Worm (Caenorhabditis elegans) whole organism, L1 larva: ENCODE data around the gene F21C10.4.

Source experiments
- C16A3.4 ChIP-seq: fragments of 150-350 bp; optimal IDR thresholded peaks from 2 replicates; lab custom pipeline; 2014; ENCODE audit warnings: missing biosample characterization, missing genetic modification characterization
- aha-1 ChIP-seq: fragments of 150-350 bp; optimal IDR thresholded peaks from 2 replicates; lab custom pipeline; 2014; ENCODE audit warnings: missing biosample characterization, missing genetic modification characterization
- alr-1 ChIP-seq: fragments of 200-800 bp; sonication (Bioruptor generic); optimal IDR thresholded peaks from 2 replicates; lab custom pipeline; 2018; ENCODE audit warnings: borderline replicate concordance, mild to moderate bottlenecking, missing genetic modification characterization, missing compliant biosample characterization
- ama-1 ChIP-seq: fragments of 150-350 bp; optimal IDR thresholded peaks from 2 replicates; lab custom pipeline; 2014
- ceh-8 ChIP-seq: fragments of 200-800 bp; sonication (Bioruptor generic); optimal IDR thresholded peaks from 2 replicates; lab custom pipeline; 2018; ENCODE audit warnings: mild to moderate bottlenecking, missing genetic modification characterization, moderate library complexity, missing compliant biosample characterization
- ceh-82 ChIP-seq, 3 experiments: fragments of 150-350 bp in 1 of 3; sonication (generic microtip) in 2 of 3; optimal IDR thresholded peaks; 2 replicates each; lab custom pipeline; 2014 to 2017; ENCODE audit warnings: missing biosample characterization in 3 of 3, missing genetic modification characterization in 3 of 3
- ceh-88 ChIP-seq: fragments of 200-800 bp; sonication (Bioruptor generic); IDR thresholded peaks from 2 replicates; pipeline ENCODE4 v1.3.6; 2022; ENCODE audit warnings: missing genetic modification characterization, missing compliant biosample characterization
- ces-1 ChIP-seq: fragments of 150-350 bp; optimal IDR thresholded peaks from 2 replicates; lab custom pipeline; 2014; ENCODE audit warnings: missing biosample characterization, missing genetic modification reagents, missing genetic modification characterization
- efl-1 ChIP-seq, 4 experiments: fragments of 150-350 bp; optimal IDR thresholded peaks in 3 of 4; peaks in 1 of 4; 1 replicate in 1 of 4; 2 replicates in 3 of 4; lab custom pipeline; 2014; ENCODE audit warnings: missing biosample characterization in 2 of 4, missing genetic modification characterization in 2 of 4, missing genetic modification reagents in 2 of 4
- efl-3 ChIP-seq: fragments of 200-800 bp; sonication (Bioruptor generic); optimal IDR thresholded peaks from 2 replicates; lab custom pipeline; 2018; ENCODE audit warnings: mild to moderate bottlenecking, missing genetic modification characterization, missing compliant biosample characterization
- elt-2 ChIP-seq: sonication (generic microtip); optimal IDR thresholded peaks from 2 replicates; lab custom pipeline; 2016; ENCODE audit warnings: missing genetic modification characterization, mild to moderate bottlenecking, inconsistent platforms, missing compliant biosample characterization, missing genetic modification reagents
- elt-3 ChIP-seq, 6 experiments: fragments of 150-350 bp in 1 of 6; sonication (generic microtip); optimal IDR thresholded peaks; 2 replicates each; lab custom pipeline; 2017 to 2018; ENCODE audit warnings: missing biosample characterization in 6 of 6, missing genetic modification characterization in 6 of 6, inconsistent platforms in 1 of 6
- ets-5 ChIP-seq: fragments of 200-800 bp; sonication (Bioruptor generic); IDR thresholded peaks from 2 replicates; pipeline ENCODE4 v1.3.6; 2022; ENCODE audit warnings: missing genetic modification characterization, missing compliant biosample characterization
- fkh-8 ChIP-seq: sonication (generic microtip); optimal IDR thresholded peaks from 2 replicates; lab custom pipeline; 2016; ENCODE audit warnings: mild to moderate bottlenecking, missing genetic modification characterization, missing compliant biosample characterization
- fos-1 ChIP-seq: fragments of 150-350 bp; optimal IDR thresholded peaks from 2 replicates; lab custom pipeline; 2014; ENCODE audit warnings: missing biosample characterization, missing genetic modification characterization
- grh-1 ChIP-seq: fragments of 200-800 bp; sonication (Bioruptor generic); IDR thresholded peaks from 2 replicates; pipeline ENCODE4 v1.3.6; 2022; ENCODE audit warnings: missing genetic modification reagents, missing genetic modification characterization, missing compliant biosample characterization
- hlh-4 ChIP-seq: sonication (generic microtip); optimal IDR thresholded peaks from 2 replicates; lab custom pipeline; 2016; ENCODE audit warnings: mild to moderate bottlenecking, missing genetic modification characterization, missing compliant biosample characterization
- hpl-2 ChIP-seq: fragments of 150-350 bp; optimal IDR thresholded peaks from 2 replicates; lab custom pipeline; 2014; ENCODE audit warnings: missing biosample characterization, missing genetic modification reagents, missing genetic modification characterization
- irx-1 ChIP-seq: sonication (generic microtip); optimal IDR thresholded peaks from 2 replicates; lab custom pipeline; 2016; ENCODE audit warnings: missing genetic modification characterization, missing compliant biosample characterization
- jun-1 ChIP-seq: fragments of 150-350 bp; optimal IDR thresholded peaks from 2 replicates; lab custom pipeline; 2014; ENCODE audit warnings: missing biosample characterization, missing genetic modification reagents, missing genetic modification characterization
- lin-14 ChIP-seq: fragments of 200-800 bp; sonication (Bioruptor generic); optimal IDR thresholded peaks from 2 replicates; lab custom pipeline; 2018; ENCODE audit warnings: mild to moderate bottlenecking, missing genetic modification characterization, moderate library complexity, missing compliant biosample characterization
- lin-15B ChIP-seq: fragments of 150-350 bp; sonication (generic microtip); optimal IDR thresholded peaks from 3 replicates; lab custom pipeline; 2014; ENCODE audit warnings: missing biosample characterization, missing genetic modification characterization
- lin-35 ChIP-seq, 2 experiments: fragments of 150-350 bp; optimal IDR thresholded peaks; 2 replicates each; lab custom pipeline; 2014; ENCODE audit warnings: missing biosample characterization in 2 of 2, missing genetic modification characterization in 2 of 2, missing genetic modification reagents in 2 of 2
- lin-39 ChIP-seq: fragments of 150-350 bp; optimal IDR thresholded peaks from 2 replicates; lab custom pipeline; 2014; ENCODE audit warnings: missing biosample characterization, missing genetic modification reagents, missing genetic modification characterization
- lir-3 ChIP-seq: sonication (generic microtip); optimal IDR thresholded peaks from 2 replicates; lab custom pipeline; 2016; ENCODE audit warnings: mild to moderate bottlenecking, missing genetic modification characterization, moderate library complexity, missing compliant biosample characterization; ENCODE audit not compliant: poor library complexity
- mab-9 ChIP-seq: fragments of 200-800 bp; sonication (Bioruptor generic); IDR thresholded peaks from 2 replicates; pipeline ENCODE4 v1.3.6; 2022; ENCODE audit warnings: missing genetic modification reagents, missing genetic modification characterization, missing compliant biosample characterization
- mdl-1 ChIP-seq, 2 experiments: fragments of 150-350 bp; optimal IDR thresholded peaks; 2 replicates each; lab custom pipeline; 2014 to 2017; ENCODE audit warnings: missing biosample characterization in 2 of 2, missing genetic modification characterization in 2 of 2, inconsistent platforms in 1 of 2
- nhr-19 ChIP-seq: fragments of 200-800 bp; sonication (Bioruptor generic); conservative IDR thresholded peaks from 2 replicates; pipeline ENCODE4 v1.3.6; 2022; ENCODE audit warnings: missing genetic modification characterization, missing compliant biosample characterization
- nhr-20 ChIP-seq: sonication (generic microtip); optimal IDR thresholded peaks from 2 replicates; lab custom pipeline; 2016; ENCODE audit warnings: mild to moderate bottlenecking, missing genetic modification characterization, missing compliant biosample characterization
- nhr-28 ChIP-seq: fragments of 150-350 bp; optimal IDR thresholded peaks from 2 replicates; lab custom pipeline; 2014; ENCODE audit warnings: missing biosample characterization, missing genetic modification characterization
- nhr-71 ChIP-seq: sonication (generic microtip); optimal IDR thresholded peaks from 2 replicates; lab custom pipeline; 2016; ENCODE audit warnings: mild to moderate bottlenecking, missing genetic modification characterization, moderate library complexity, missing compliant biosample characterization
- nhr-76 ChIP-seq: sonication (generic microtip); optimal IDR thresholded peaks from 2 replicates; lab custom pipeline; 2017; ENCODE audit warnings: missing biosample characterization, missing genetic modification characterization
- nhr-77 ChIP-seq: fragments of 150-350 bp; optimal IDR thresholded peaks from 2 replicates; lab custom pipeline; 2014; ENCODE audit warnings: missing biosample characterization, missing genetic modification characterization
- nhr-84 ChIP-seq: sonication (generic microtip); optimal IDR thresholded peaks from 2 replicates; lab custom pipeline; 2017; ENCODE audit warnings: missing biosample characterization, missing genetic modification characterization
- nhr-85 ChIP-seq: sonication (generic microtip); peaks from one replicate; lab custom pipeline; 2016; ENCODE audit warnings: missing genetic modification characterization, inconsistent platforms, missing compliant biosample characterization
- pax-3 ChIP-seq: fragments of 200-800 bp; sonication (Bioruptor generic); optimal IDR thresholded peaks from 2 replicates; lab custom pipeline; 2018; ENCODE audit warnings: mild to moderate bottlenecking, missing genetic modification characterization, moderate library complexity, missing compliant biosample characterization
- pqm-1 ChIP-seq: sonication (generic microtip); optimal IDR thresholded peaks from 3 replicates; lab custom pipeline; 2017; ENCODE audit warnings: missing biosample characterization, missing genetic modification characterization
- skn-1 ChIP-seq: fragments of 150-350 bp; optimal IDR thresholded peaks from 2 replicates; lab custom pipeline; 2014; ENCODE audit warnings: missing biosample characterization, missing genetic modification characterization
- sup-37 ChIP-seq: fragments of 200-800 bp; sonication (Bioruptor generic); optimal IDR thresholded peaks from 2 replicates; lab custom pipeline; 2018; ENCODE audit warnings: mild to moderate bottlenecking, missing genetic modification characterization, missing compliant biosample characterization
- tbx-2 ChIP-seq: sonication (generic microtip); optimal IDR thresholded peaks from 2 replicates; lab custom pipeline; 2016; ENCODE audit warnings: missing genetic modification characterization, missing compliant biosample characterization
- unc-62 ChIP-seq: fragments of 150-350 bp; optimal IDR thresholded peaks from 2 replicates; lab custom pipeline; 2014; ENCODE audit warnings: missing biosample characterization, missing genetic modification reagents, missing genetic modification characterization
- unc-98 ChIP-seq: fragments of 200-800 bp; sonication (Bioruptor generic); IDR thresholded peaks from 2 replicates; pipeline ENCODE4 v1.3.6; 2022; ENCODE audit warnings: missing genetic modification characterization, missing compliant biosample characterization
- vab-15 ChIP-seq: sonication (generic microtip); optimal IDR thresholded peaks from 2 replicates; lab custom pipeline; 2017; ENCODE audit warnings: missing genotype, mild to moderate bottlenecking, missing genetic modification characterization, missing compliant biosample characterization
- ztf-11 ChIP-seq, 2 experiments: sonication (generic microtip); optimal IDR thresholded peaks; 2 replicates each; lab custom pipeline; 2016 to 2017; ENCODE audit warnings: missing genetic modification characterization in 2 of 2, missing biosample characterization in 1 of 2, missing compliant biosample characterization in 1 of 2
- ztf-4 ChIP-seq: fragments of 150-350 bp; optimal IDR thresholded peaks from 2 replicates; lab custom pipeline; 2014; ENCODE audit warnings: missing biosample characterization, missing genetic modification characterization

F21C10.4 gene

DNA sequence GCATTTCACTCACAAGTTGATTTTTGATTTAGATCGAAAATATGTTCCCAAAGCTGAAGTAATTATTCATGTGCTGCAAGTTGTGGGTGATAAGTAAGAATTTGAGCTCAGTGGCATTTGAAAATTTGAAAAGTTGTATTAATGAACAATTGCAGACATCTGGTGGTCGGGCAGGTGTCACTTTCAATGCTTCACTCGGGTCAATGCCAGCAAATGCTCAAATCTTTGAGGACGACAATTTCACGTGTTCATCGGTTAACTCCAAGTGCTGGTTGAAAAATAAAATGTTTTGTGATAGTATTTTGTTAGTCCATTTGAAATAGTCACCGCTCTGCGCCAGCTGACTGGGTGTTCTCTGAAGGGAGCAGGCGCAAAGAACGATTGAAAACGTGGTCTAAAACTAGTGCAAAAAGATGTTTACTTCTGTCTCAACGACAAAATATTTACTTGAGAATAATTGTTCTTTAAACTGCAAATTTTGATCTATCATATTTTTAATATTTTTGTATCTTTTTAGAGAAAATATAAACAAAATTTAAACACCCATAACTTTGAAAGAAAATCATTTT, 32.3 kb upstream of the F21C10.4 start (continued):
- no peak for TF ChIP-seq lin-15B (tag; lab: Kevin White, UChicago)
- peak; percentile 77 for TF ChIP-seq tbx-2
- peak; percentile 89 for TF ChIP-seq lin-14
- TF ChIP-seq elt-3 (tag; optimal IDR thresholded peaks at IDR 0.05; lab: Kevin White, UChicago) = peak in 2 of 6 experiments; percentile 40 to 44
- TF ChIP-seq vab-15 (tag; lab: Kevin White, UChicago) = no peak
- TF ChIP-seq fos-1 (tag; lab: Kevin White, UChicago) = no peak
- no peak for TF ChIP-seq nhr-84
- peak; percentile 75 for TF ChIP-seq irx-1 (tag; lab: Kevin White, UChicago)
- TF ChIP-seq lir-3 (tag; lab: Kevin White, UChicago) = peak; percentile 59
- peak; percentile 93 for TF ChIP-seq nhr-71 (tag; lab: Kevin White, UChicago)
- peak; percentile 56 for TF ChIP-seq fkh-8 (tag; lab: Kevin White, UChicago)
- TF ChIP-seq ceh-8 (GFP tag; lab: Kevin White, UChicago) = no peak
- TF ChIP-seq efl-3 (GFP tag; lab: Kevin White, UChicago) = no peak
- TF ChIP-seq nhr-77 = no peak
- peak; percentile 33 for TF ChIP-seq sup-37 (GFP tag; lab: Kevin White, UChicago)
- peak; percentile 56 for TF ChIP-seq skn-1
- TF ChIP-seq mab-9 (GFP tag; lab: Robert Waterston, UW) = no peak
- TF ChIP-seq grh-1 (GFP tag; lab: Robert Waterston, UW) = peak; percentile 52
- peak; percentile 18 for TF ChIP-seq jun-1 (tag; lab: Kevin White, UChicago)

DNA sequence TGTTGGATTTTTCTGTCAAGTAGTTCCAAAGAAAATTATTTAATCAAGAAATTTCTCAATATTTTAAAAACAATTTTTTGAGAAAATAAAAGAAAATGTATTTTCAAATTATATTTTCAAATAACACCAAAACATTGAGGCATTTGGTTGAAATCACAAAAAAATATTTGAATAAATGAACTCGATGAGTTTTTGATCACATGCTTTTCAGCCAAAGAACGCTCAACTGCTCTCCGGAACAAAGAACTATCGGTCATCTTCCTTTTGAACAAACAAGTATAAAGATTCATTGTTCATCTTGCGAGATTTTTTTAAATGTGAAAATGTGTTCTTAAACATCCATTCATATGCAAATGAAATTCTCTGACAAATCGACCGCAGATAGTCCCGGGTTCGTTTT, 31.4 kb upstream of the F21C10.4 start:
- TF ChIP-seq lin-35 (GFP tag; optimal IDR thresholded peaks at IDR 0.05; lab: Kevin White, UChicago) (peak in 1 of 2 experiments; percentile 14), elt-2 (tag; lab: Kevin White, UChicago) (no peak), skn-1 (peak; percentile 20), nhr-19 (GFP tag; lab: Robert Waterston, UW) (peak; percentile 80)

DNA sequence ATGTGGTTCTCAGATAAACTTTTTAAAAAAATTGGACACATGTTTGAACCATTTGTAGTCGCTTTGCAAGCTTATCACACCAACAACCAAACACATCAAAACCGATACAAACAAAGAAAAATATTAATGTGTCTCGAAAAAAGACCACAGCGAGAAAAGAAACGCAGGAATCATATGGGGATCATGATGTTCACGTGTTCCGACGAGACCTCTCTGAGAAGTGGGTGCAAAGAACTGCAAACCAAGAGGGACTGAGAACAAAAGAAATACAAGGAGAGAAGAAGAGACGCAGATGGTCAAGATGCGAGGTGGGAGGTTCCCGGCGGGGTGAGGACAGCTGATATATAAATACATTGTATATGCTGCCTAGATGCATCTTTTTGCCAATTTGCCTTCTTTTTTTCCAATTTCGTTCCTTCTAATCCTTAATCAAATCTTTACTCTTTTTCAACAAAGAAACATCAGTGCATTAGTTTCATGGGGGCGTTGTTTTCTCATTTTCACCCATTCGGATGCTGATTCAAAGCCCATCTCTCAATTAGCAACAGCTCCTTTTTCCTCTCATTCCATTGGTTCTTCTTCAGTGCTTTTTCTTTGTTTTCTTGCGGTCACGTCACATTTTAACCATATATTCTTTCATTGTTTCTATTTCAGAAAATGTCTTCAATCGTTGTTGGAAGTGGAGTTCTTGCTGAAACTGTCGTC, 30.7 kb upstream of the F21C10.4 start, which contains the start of gene F21C10.10:
F21C10.10 (plus strand) TSS at position 655 of the 705 bp plus-strand sequence.
- TF ChIP-seq ets-5 (GFP tag; lab: Robert Waterston, UW) = no peak
- TF ChIP-seq ces-1 (GFP tag; lab: Kevin White, UChicago) = no peak
- peak; percentile 69 for TF ChIP-seq irx-1 (tag; lab: Kevin White, UChicago)
- peak; percentile 46 to 51 for TF ChIP-seq efl-1 (optimal IDR thresholded peaks at IDR 0.05; lab: Kevin White, UChicago)
- TF ChIP-seq efl-1 (GFP tag; optimal IDR thresholded peaks at IDR 0.05 in 1 of 2; lab: Kevin White, UChicago) = peak; percentile 28 to 95
- TF ChIP-seq pqm-1 (tag; lab: Kevin White, UChicago) = no peak
- peak; percentile 99 for TF ChIP-seq nhr-85 (tag; lab: Kevin White, UChicago)
- no peak for TF ChIP-seq nhr-84
- no peak for TF ChIP-seq alr-1 (tag; lab: Kevin White, UChicago)
- no peak for TF ChIP-seq nhr-76 (tag; lab: Kevin White, UChicago)
- TF ChIP-seq skn-1 = peak; percentile 77
- peak in 2 of 3 experiments; percentile 9 to 31 for TF ChIP-seq ceh-82 (tag; optimal IDR thresholded peaks at IDR 0.05; lab: Kevin White, UChicago)
- TF ChIP-seq ceh-88 = no peak
- peak in 1 of 2 experiments; percentile 98 for TF ChIP-seq mdl-1 (tag; optimal IDR thresholded peaks at IDR 0.05; lab: Kevin White, UChicago)
- TF ChIP-seq nhr-19 (GFP tag; lab: Robert Waterston, UW) = peak; percentile 96
- peak; percentile 75 for TF ChIP-seq C16A3.4 (tag; lab: Kevin White, UChicago)
- TF ChIP-seq grh-1 (GFP tag; lab: Robert Waterston, UW) = peak; percentile 67
- TF ChIP-seq hlh-4 (tag; lab: Kevin White, UChicago) = no peak
- peak; percentile 65 for TF ChIP-seq ztf-4
- TF ChIP-seq ama-1 (lab: Kevin White, UChicago) = no peak
- TF ChIP-seq lir-3 (tag; lab: Kevin White, UChicago) = no peak
- TF ChIP-seq jun-1 (tag; lab: Kevin White, UChicago) = peak; percentile 41
- no peak for TF ChIP-seq nhr-28 (tag; lab: Kevin White, UChicago)
- no peak for TF ChIP-seq efl-3 (GFP tag; lab: Kevin White, UChicago)
- TF ChIP-seq ztf-11 (tag; optimal IDR thresholded peaks at IDR 0.05; lab: Kevin White, UChicago) = no peak
- no peak for TF ChIP-seq unc-98 (GFP tag; lab: Robert Waterston, UW)
- TF ChIP-seq vab-15 (tag; lab: Kevin White, UChicago) = no peak
- peak; percentile 97 for TF ChIP-seq nhr-20
- TF ChIP-seq pax-3 (tag; lab: Kevin White, UChicago) = peak; percentile 16
- no peak for TF ChIP-seq unc-62 (GFP tag; lab: Kevin White, UChicago)
- TF ChIP-seq lin-39 = no peak
- TF ChIP-seq hpl-2 = no peak
- no peak for TF ChIP-seq fkh-8 (tag; lab: Kevin White, UChicago)
- peak; percentile 94 for TF ChIP-seq nhr-71 (tag; lab: Kevin White, UChicago)
- no peak for TF ChIP-seq aha-1 (tag; lab: Kevin White, UChicago)
